Worm (Caenorhabditis elegans): ENCODE data around the gene spop-1.
A peak's percentile ranks its signal among the peaks of the same experiment; 100 is the strongest.

spop-1 gene

DNA sequence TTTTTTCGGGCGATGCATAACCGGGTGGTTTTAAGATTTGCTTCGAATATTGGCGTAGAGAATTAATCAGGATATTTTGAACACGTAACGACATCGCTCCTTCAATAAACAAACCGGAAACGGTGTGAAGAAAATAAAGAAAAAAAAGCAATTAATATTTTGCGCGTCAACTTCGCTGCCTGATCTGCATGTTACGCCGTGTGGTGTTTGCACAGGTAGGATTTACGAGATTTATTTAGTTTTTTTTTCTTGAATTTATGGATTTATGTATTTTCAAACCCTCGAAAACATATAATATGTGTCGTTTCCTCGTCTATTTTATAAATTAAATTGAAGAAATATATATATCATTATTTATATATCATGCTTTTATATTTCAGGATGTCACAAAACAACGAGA lies 16.8 kb upstream of the spop-1 start, which contains the start of the genes ZK1128.1 and mett-10 (continued):
- TF ChIP-seq nhr-237 (tag; optimal IDR thresholded peaks at IDR 0.05) (no peak), ceh-88 (GFP tag; IDR thresholded peaks at IDR 0.05) (no peak), nhr-28 (tag; optimal IDR thresholded peaks at IDR 0.05) (no peak), blmp-1 (tag; optimal IDR thresholded peaks at IDR 0.05) (no peak), F16B12.6 (tag; optimal IDR thresholded peaks at IDR 0.05) (peak; percentile 86), egl-13 (tag; optimal IDR thresholded peaks at IDR 0.05) (no peak), sptf-1 (tag; optimal IDR thresholded peaks at IDR 0.05) (no peak), lin-14 (GFP tag; optimal IDR thresholded peaks at IDR 0.05) (no peak), jun-1 (tag; optimal IDR thresholded peaks at IDR 0.05) (no peak), fkh-4 (tag; optimal IDR thresholded peaks at IDR 0.05; ENCODE audit: borderline replicate concordance) (no peak), nhr-20 (tag; optimal IDR thresholded peaks at IDR 0.05) (no peak), isw-1 (GFP tag; IDR thresholded peaks at IDR 0.05) (0 out of 2 replicates have a peak, but pooled peaks have one; percentile 6), aha-1 (tag; optimal IDR thresholded peaks at IDR 0.05) (no peak), unc-130 (tag; optimal IDR thresholded peaks at IDR 0.05) (peak; percentile 63), nhr-19 (GFP tag; conservative IDR thresholded peaks at IDR 0.05) (no peak), snu-23 (GFP tag; optimal IDR thresholded peaks at IDR 0.05) (peak; percentile 46), unc-62 (GFP tag; optimal IDR thresholded peaks at IDR 0.05) (no peak), lin-13 (GFP tag; optimal IDR thresholded peaks at IDR 0.05) (no peak), lin-15B (tag; optimal IDR thresholded peaks at IDR 0.05) (peak; percentile 4), nhr-76 (tag; optimal IDR thresholded peaks at IDR 0.05) (no peak), nhr-71 (tag; optimal IDR thresholded peaks at IDR 0.05) (peak; percentile 34), tlp-1 (tag; optimal IDR thresholded peaks at IDR 0.05) (no peak), fos-1 (tag; optimal IDR thresholded peaks at IDR 0.05) (no peak), hpl-2 (GFP tag; optimal IDR thresholded peaks at IDR 0.05) (no peak), C16A3.4 (tag; optimal IDR thresholded peaks at IDR 0.05) (no peak), pag-3 (tag; optimal IDR thresholded peaks at IDR 0.05; ENCODE audit: borderline replicate concordance, insufficient read depth) (no peak), ama-1 (optimal IDR thresholded peaks at IDR 0.05) (no peak), lsy-2 (tag; optimal IDR thresholded peaks at IDR 0.05) (peak; percentile 46 to 67), irx-1 (tag; optimal IDR thresholded peaks at IDR 0.05) (no peak), lin-35 (GFP tag; optimal IDR thresholded peaks at IDR 0.05) (peak; percentile 36 to 50), zag-1 (tag; optimal IDR thresholded peaks at IDR 0.05) (no peak), ets-5 (GFP tag; IDR thresholded peaks at IDR 0.05) (no peak), vab-15 (tag; optimal IDR thresholded peaks at IDR 0.05) (peak; percentile 19), aly-2 (tag; optimal IDR thresholded peaks at IDR 0.05) (no peak), ceh-8 (GFP tag; optimal IDR thresholded peaks at IDR 0.05) (no peak)

DNA sequence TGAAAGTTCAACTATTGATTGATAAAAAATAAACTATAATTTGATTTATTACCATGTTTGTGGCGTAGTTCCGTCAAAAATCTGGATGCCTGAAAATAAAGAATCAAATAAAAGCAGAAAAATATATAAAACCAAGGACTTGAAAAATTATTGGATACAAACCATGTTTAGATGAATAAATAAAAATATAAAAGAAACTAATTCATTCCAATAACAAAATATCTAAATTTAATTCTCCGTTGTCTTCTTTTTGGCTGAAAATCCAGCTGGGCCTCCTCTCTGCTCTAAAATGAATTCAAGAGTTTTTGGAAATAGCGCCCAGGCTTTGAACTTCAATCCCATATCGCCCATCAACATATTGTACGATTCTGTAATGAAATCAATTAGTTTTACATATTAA lies 15.1 kb upstream of the spop-1 start, which contains the start of gene vps-29:
Gene vps-29 (minus strand): TSS at position 101 of the 400 bp plus-strand sequence.
- TF ChIP-seq nhr-20 (tag; optimal IDR thresholded peaks at IDR 0.05) (no peak), unc-86 (tag; optimal IDR thresholded peaks at IDR 0.05) (no peak), ces-1 (GFP tag; optimal IDR thresholded peaks at IDR 0.05) (no peak), nhr-47 (tag; optimal IDR thresholded peaks at IDR 0.05) (no peak), nhr-77 (tag; optimal IDR thresholded peaks at IDR 0.05) (no peak), elt-3 (tag; optimal IDR thresholded peaks at IDR 0.05) (no peak), isw-1 (GFP tag; IDR thresholded peaks at IDR 0.05) (no peak), fkh-4 (tag; optimal IDR thresholded peaks at IDR 0.05; ENCODE audit: borderline replicate concordance) (no peak)

DNA sequence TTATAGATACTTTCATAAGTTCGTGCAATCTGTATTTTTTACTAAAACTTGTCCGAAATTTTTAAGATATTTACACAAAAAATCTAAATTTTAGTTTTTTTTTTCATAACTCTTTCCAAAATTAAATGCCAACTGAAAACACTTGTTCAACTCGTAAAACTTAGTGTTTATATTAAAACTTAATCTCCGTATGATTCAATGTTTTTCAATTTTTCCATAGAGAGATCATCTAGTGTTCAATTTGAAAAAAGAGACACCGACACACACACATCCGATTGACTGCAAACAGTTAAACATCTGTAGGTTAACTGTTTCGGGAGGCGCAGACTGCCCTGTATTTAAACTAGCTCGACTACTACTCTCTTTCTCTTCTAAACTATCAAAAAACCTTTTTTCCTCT lies 11.1 kb upstream of the spop-1 start, which contains the start of gene T16H12.9:
Gene T16H12.9 (plus strand): TSS at position 301 of the 400 bp plus-strand sequence.
- TF ChIP-seq zag-1 (tag; optimal IDR thresholded peaks at IDR 0.05) (no peak), lsy-2 (tag; optimal IDR thresholded peaks at IDR 0.05) (no peak), blmp-1 (tag; optimal IDR thresholded peaks at IDR 0.05) (no peak), nhr-77 (tag; optimal IDR thresholded peaks at IDR 0.05) (no peak), lin-15B (tag; optimal IDR thresholded peaks at IDR 0.05) (no peak), grh-1 (GFP tag; IDR thresholded peaks at IDR 0.05) (no peak), fkh-4 (tag; optimal IDR thresholded peaks at IDR 0.05; ENCODE audit: borderline replicate concordance) (no peak), C16A3.4 (tag; optimal IDR thresholded peaks at IDR 0.05) (no peak)
